Worm (Caenorhabditis elegans) whole organism, L4 larva: ENCODE measurements around the gene nspc-4.
"Not testable (repeated sequence)": the region's sequence is repeated elsewhere in the genome, so short reads cannot be mapped to it uniquely, and the experiment has no call there.

ENCODE experiments used
- F37D6.2 ChIP-seq: sonication (generic microtip); optimal IDR thresholded peaks from 2 replicates; lab custom pipeline; 2016; ENCODE audit warnings: mild to moderate bottlenecking, missing genetic modification characterization, missing compliant biosample characterization
- F49E8.2 ChIP-seq: sonication (generic microtip); optimal IDR thresholded peaks from 2 replicates; lab custom pipeline; 2016; ENCODE audit warnings: missing compliant biosample characterization, mild to moderate bottlenecking, missing genetic modification characterization, borderline replicate concordance
- T20F7.1 ChIP-seq: fragments of 200-800 bp; sonication (Bioruptor generic); optimal IDR thresholded peaks from 2 replicates; lab custom pipeline; 2018; ENCODE audit warnings: mild to moderate bottlenecking, missing genetic modification characterization, missing compliant biosample characterization
- ceh-20 ChIP-seq: fragments of 200-800 bp; sonication (Bioruptor generic); IDR thresholded peaks from 2 replicates; pipeline ENCODE4 v1.3.6; 2022; ENCODE audit warnings: missing genetic modification reagents, missing genetic modification characterization, missing compliant biosample characterization
- ctbp-1 ChIP-seq: fragments of 200-800 bp; sonication (Bioruptor generic); IDR thresholded peaks from 2 replicates; pipeline ENCODE4 v1.3.6; 2022; ENCODE audit warnings: missing genetic modification reagents, missing genetic modification characterization, missing compliant biosample characterization
- daf-12 ChIP-seq: fragments of 150-350 bp; optimal IDR thresholded peaks from 2 replicates; lab custom pipeline; 2014; ENCODE audit warnings: missing biosample characterization, missing genetic modification reagents, missing genetic modification characterization
- daf-16 ChIP-seq, 3 experiments: sonication (generic microtip); optimal IDR thresholded peaks; 2 replicates each; lab custom pipeline; 2016 to 2017; ENCODE audit warnings: missing genetic modification characterization in 3 of 3, missing genetic modification reagents in 3 of 3, mild to moderate bottlenecking in 2 of 3, missing compliant biosample characterization in 2 of 3, missing biosample characterization in 1 of 3, moderate library complexity in 1 of 3
- daf-8 ChIP-seq: fragments of 200-800 bp; sonication (Bioruptor generic); IDR thresholded peaks from 2 replicates; pipeline ENCODE4 v1.3.6; 2022; ENCODE audit warnings: missing genetic modification characterization, missing compliant biosample characterization
- dpl-1 ChIP-seq: fragments of 150-350 bp; optimal IDR thresholded peaks from 2 replicates; lab custom pipeline; 2014; ENCODE audit warnings: missing biosample characterization, missing genetic modification reagents, missing genetic modification characterization
- duxl-1 ChIP-seq: sonication (generic microtip); optimal IDR thresholded peaks from 2 replicates; lab custom pipeline; 2016; ENCODE audit warnings: mild to moderate bottlenecking, missing genetic modification characterization, moderate library complexity, missing compliant biosample characterization; ENCODE audit not compliant: poor library complexity
- dve-1 ChIP-seq: sonication (generic microtip); optimal IDR thresholded peaks from 2 replicates; lab custom pipeline; 2017; ENCODE audit warnings: antibody characterized with exemption, mild to moderate bottlenecking, missing genetic modification characterization, missing compliant biosample characterization; ENCODE audit not compliant: insufficient read depth
- fkh-10 ChIP-seq: fragments of 150-350 bp; optimal IDR thresholded peaks from 2 replicates; lab custom pipeline; 2014; ENCODE audit warnings: missing biosample characterization, missing genetic modification reagents, missing genetic modification characterization
- gei-8 ChIP-seq: fragments of 200-800 bp; sonication (Bioruptor generic); optimal IDR thresholded peaks from 2 replicates; lab custom pipeline; 2018; ENCODE audit warnings: mild to moderate bottlenecking, missing genetic modification characterization, missing compliant biosample characterization
- hif-1 ChIP-seq, 2 experiments: sonication (generic microtip); optimal IDR thresholded peaks; 2 replicates each; lab custom pipeline; 2016 to 2017; ENCODE audit warnings: missing compliant biosample characterization in 2 of 2, missing genetic modification characterization in 2 of 2, missing genetic modification reagents in 2 of 2, missing genotype in 2 of 2, mild to moderate bottlenecking in 1 of 2
- hlh-11 ChIP-seq: fragments of 200-800 bp; sonication (Bioruptor generic); optimal IDR thresholded peaks from 2 replicates; lab custom pipeline; 2018; ENCODE audit warnings: mild to moderate bottlenecking, missing genetic modification characterization, missing compliant biosample characterization
- hlh-30 ChIP-seq: sonication (generic microtip); optimal IDR thresholded peaks from 2 replicates; lab custom pipeline; 2017; ENCODE audit warnings: antibody characterized with exemption, mild to moderate bottlenecking, missing genetic modification characterization, missing compliant biosample characterization; ENCODE audit not compliant: insufficient read depth
- lin-13 ChIP-seq: fragments of 150-350 bp; optimal IDR thresholded peaks from 2 replicates; lab custom pipeline; 2014; ENCODE audit warnings: missing biosample characterization, missing genetic modification reagents, missing genetic modification characterization
- lin-39 ChIP-seq: fragments of 150-350 bp; optimal IDR thresholded peaks from 2 replicates; lab custom pipeline; 2014; ENCODE audit warnings: missing biosample characterization, missing genetic modification reagents, missing genetic modification characterization
- lir-3 ChIP-seq: sonication (generic microtip); optimal IDR thresholded peaks from 2 replicates; lab custom pipeline; 2016; ENCODE audit warnings: mild to moderate bottlenecking, missing genetic modification characterization, missing compliant biosample characterization
- lsy-2 ChIP-seq, 2 experiments: fragments of 150-350 bp in 1 of 2; sonication (generic microtip) in 1 of 2; optimal IDR thresholded peaks; 2 replicates each; lab custom pipeline; 2014 to 2017; ENCODE audit warnings: missing biosample characterization in 2 of 2, missing genetic modification characterization in 2 of 2
- mdl-1 ChIP-seq, 2 experiments: fragments of 150-350 bp in 1 of 2; sonication (generic microtip) in 1 of 2; optimal IDR thresholded peaks; 2 replicates each; lab custom pipeline; 2014 to 2017; ENCODE audit warnings: missing biosample characterization in 2 of 2, missing genetic modification characterization in 2 of 2
- mep-1 ChIP-seq: fragments of 150-350 bp; sonication (generic microtip); optimal IDR thresholded peaks from 3 replicates; lab custom pipeline; 2014; ENCODE audit warnings: missing biosample characterization, missing genetic modification characterization
- mxl-3 ChIP-seq: fragments of 200-800 bp; sonication (Bioruptor generic); optimal IDR thresholded peaks from 2 replicates; lab custom pipeline; 2018; ENCODE audit warnings: mild to moderate bottlenecking, missing genetic modification characterization, missing compliant biosample characterization
- nhr-11 ChIP-seq: fragments of 150-350 bp; optimal IDR thresholded peaks from 2 replicates; lab custom pipeline; 2014; ENCODE audit warnings: missing biosample characterization, missing genetic modification characterization
- nhr-237 ChIP-seq: sonication (generic microtip); optimal IDR thresholded peaks from 2 replicates; lab custom pipeline; 2017; ENCODE audit warnings: missing biosample characterization, missing genetic modification characterization
- nhr-25 ChIP-seq: sonication (generic microtip); optimal IDR thresholded peaks from 2 replicates; lab custom pipeline; 2017; ENCODE audit warnings: missing genetic modification characterization, mild to moderate bottlenecking, missing compliant biosample characterization, antibody characterized with exemption, moderate library complexity, borderline replicate concordance; ENCODE audit not compliant: insufficient read depth
- nhr-28 ChIP-seq: fragments of 150-350 bp; optimal IDR thresholded peaks from 2 replicates; lab custom pipeline; 2014; ENCODE audit warnings: missing biosample characterization, missing genetic modification characterization
- nhr-41 ChIP-seq: fragments of 200-800 bp; sonication (Bioruptor generic); IDR thresholded peaks from 2 replicates; pipeline ENCODE4 v1.3.6; 2022; ENCODE audit warnings: missing genetic modification reagents, missing genetic modification characterization, missing compliant biosample characterization
- nhr-42 ChIP-seq: fragments of 200-800 bp; sonication (Bioruptor generic); IDR thresholded peaks from 2 replicates; pipeline ENCODE4 v1.3.6; 2022; ENCODE audit warnings: missing genetic modification characterization, missing compliant biosample characterization
- nhr-48 ChIP-seq: sonication (generic microtip); optimal IDR thresholded peaks from 2 replicates; lab custom pipeline; 2016; ENCODE audit warnings: mild to moderate bottlenecking, missing genetic modification characterization, missing compliant biosample characterization
- pha-4 ChIP-seq, 2 experiments: fragments of 150-350 bp in 1 of 2; fragments of 200-800 bp in 1 of 2; sonication (Bioruptor generic) in 1 of 2; IDR thresholded peaks in 1 of 2; optimal IDR thresholded peaks in 1 of 2; 2 replicates each; pipeline versions ENCODE4 v1.3.6 to Lab custom; 2014 to 2022; ENCODE audit warnings: missing genetic modification characterization in 2 of 2, missing genetic modification reagents in 2 of 2, missing biosample characterization in 1 of 2, missing compliant biosample characterization in 1 of 2
- pqm-1 ChIP-seq: sonication (generic microtip); optimal IDR thresholded peaks from 2 replicates; lab custom pipeline; 2017; ENCODE audit warnings: missing biosample characterization, missing genetic modification characterization
- rbr-2 ChIP-seq: sonication (generic microtip); optimal IDR thresholded peaks from 2 replicates; lab custom pipeline; 2016; ENCODE audit warnings: missing genotype, missing genetic modification characterization, missing compliant biosample characterization
- saeg-2 ChIP-seq: fragments of 200-800 bp; sonication (Bioruptor generic); IDR thresholded peaks from 2 replicates; pipeline ENCODE4 v1.3.6; 2022; ENCODE audit warnings: missing genetic modification reagents, missing genetic modification characterization, missing compliant biosample characterization
- set-16 ChIP-seq: fragments of 200-800 bp; sonication (Bioruptor generic); IDR thresholded peaks from 2 replicates; pipeline ENCODE4 v1.3.6; 2022; ENCODE audit warnings: missing genetic modification reagents, missing genetic modification characterization, missing compliant biosample characterization
- spr-3 ChIP-seq: fragments of 200-800 bp; sonication (Bioruptor generic); optimal IDR thresholded peaks from 2 replicates; lab custom pipeline; 2018; ENCODE audit warnings: mild to moderate bottlenecking, missing genetic modification characterization, missing compliant biosample characterization
- tag-97 ChIP-seq: fragments of 200-800 bp; sonication (Bioruptor generic); IDR thresholded peaks from 2 replicates; pipeline ENCODE4 v1.3.6; 2022; ENCODE audit warnings: missing genetic modification characterization, missing compliant biosample characterization
- unc-130 ChIP-seq: sonication (generic microtip); optimal IDR thresholded peaks from 2 replicates; lab custom pipeline; 2016; ENCODE audit warnings: missing genetic modification reagents, missing genetic modification characterization, missing compliant biosample characterization
- vab-7 ChIP-seq: fragments of 200-800 bp; sonication (Bioruptor generic); IDR thresholded peaks from 2 replicates; pipeline ENCODE4 v1.3.6; 2022; ENCODE audit warnings: missing genetic modification reagents, missing genetic modification characterization, missing compliant biosample characterization

nspc-4 gene

DNA sequence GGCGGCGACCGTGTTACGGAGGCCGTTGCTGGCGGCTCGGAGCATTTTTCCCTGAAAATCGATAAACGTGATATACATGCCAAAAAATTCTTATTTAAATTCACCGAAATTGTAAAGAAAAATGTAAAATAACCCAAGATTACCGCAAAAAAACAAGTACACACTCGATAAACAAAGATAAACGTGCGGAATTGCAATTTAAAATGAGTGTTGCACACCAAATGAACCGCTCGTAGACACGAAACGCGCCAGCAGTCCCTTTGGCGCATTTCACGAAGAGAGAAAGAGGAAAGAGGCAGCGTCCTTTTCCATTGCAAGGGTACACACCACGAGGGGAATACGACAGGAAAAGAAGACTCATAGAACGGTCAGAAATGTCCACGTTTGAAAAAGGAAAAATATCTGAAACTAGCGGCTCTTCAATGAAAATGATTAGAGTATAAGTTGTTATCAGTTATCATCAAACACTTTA lies 7.8 kb upstream of the nspc-4 start, which contains the start of gene sdha-1 (continued):
- TF ChIP-seq T20F7.1 (GFP tag; lab: Kevin White, UChicago) (peak; percentile 69), mdl-1 (tag; optimal IDR thresholded peaks at IDR 0.05; lab: Kevin White, UChicago) (peak; percentile 45 to 96), dpl-1 (GFP tag; lab: Kevin White, UChicago) (peak; percentile 80), nhr-42 (GFP tag; lab: Robert Waterston, UW) (peak; percentile 43; the same call in 1 of the 2 replicates), hif-1 (tag; optimal IDR thresholded peaks at IDR 0.05; lab: Kevin White, UChicago) (peak; percentile 93 to 100), nhr-237 (tag; lab: Kevin White, UChicago) (no peak), saeg-2 (GFP tag; lab: Robert Waterston, UW) (peak; percentile 64; the same call in 1 of the 2 replicates), lin-39 (tag; lab: Kevin White, UChicago) (no peak), daf-12 (tag; lab: Kevin White, UChicago) (no peak), nhr-41 (GFP tag; lab: Robert Waterston, UW) (peak; percentile 32; the same call in 1 of the 2 replicates), nhr-25 (peak; percentile 3), lsy-2 (tag; optimal IDR thresholded peaks at IDR 0.05; lab: Kevin White, UChicago) (peak; percentile 62 to 91), dve-1 (peak; percentile 98), daf-8 (no peak), lin-13 (GFP tag; lab: Kevin White, UChicago) (peak; percentile 86), ceh-20 (peak; percentile 64; the same call in 1 of the 2 replicates), nhr-28 (tag; lab: Kevin White, UChicago) (peak; percentile 87), ctbp-1 (GFP tag; lab: Robert Waterston, UW) (peak; percentile 79), unc-130 (GFP tag; lab: Kevin White, UChicago) (no peak), nhr-48 (tag; lab: Kevin White, UChicago) (peak; percentile 59), F37D6.2 (tag; lab: Kevin White, UChicago) (peak; percentile 55), mep-1 (tag; lab: Kevin White, UChicago) (peak; percentile 97), gei-8 (GFP tag; lab: Kevin White, UChicago) (no peak), daf-16 (GFP tag; optimal IDR thresholded peaks at IDR 0.05; lab: Kevin White, UChicago) (peak in 1 of 2 experiments; percentile 56), daf-16 (tag; optimal IDR thresholded peaks at IDR 0.05; lab: Kevin White, UChicago) (peak; percentile 93), rbr-2 (tag; lab: Kevin White, UChicago) (peak; percentile 80), fkh-10 (GFP tag; lab: Kevin White, UChicago) (peak; percentile 88), mxl-3 (GFP tag; lab: Kevin White, UChicago) (peak; percentile 93), pha-4 (GFP tag; IDR thresholded peaks at IDR 0.05; lab: Robert Waterston, UW) (peak; percentile 50; the same call in 1 of the 2 replicates), pha-4 (tag; optimal IDR thresholded peaks at IDR 0.05; lab: Kevin White, UChicago) (peak; percentile 44), hlh-30 (tag; lab: Kevin White, UChicago) (peak; percentile 94), pqm-1 (peak; percentile 67), lir-3 (tag; lab: Kevin White, UChicago) (no peak), hlh-11 (tag; lab: Kevin White, UChicago) (peak; percentile 96), set-16 (GFP tag; lab: Robert Waterston, UW) (no peak), F49E8.2 (no peak), nhr-11 (peak; percentile 90), duxl-1 (tag; lab: Kevin White, UChicago) (peak; percentile 66), spr-3 (GFP tag; lab: Kevin White, UChicago) (no peak)

DNA sequence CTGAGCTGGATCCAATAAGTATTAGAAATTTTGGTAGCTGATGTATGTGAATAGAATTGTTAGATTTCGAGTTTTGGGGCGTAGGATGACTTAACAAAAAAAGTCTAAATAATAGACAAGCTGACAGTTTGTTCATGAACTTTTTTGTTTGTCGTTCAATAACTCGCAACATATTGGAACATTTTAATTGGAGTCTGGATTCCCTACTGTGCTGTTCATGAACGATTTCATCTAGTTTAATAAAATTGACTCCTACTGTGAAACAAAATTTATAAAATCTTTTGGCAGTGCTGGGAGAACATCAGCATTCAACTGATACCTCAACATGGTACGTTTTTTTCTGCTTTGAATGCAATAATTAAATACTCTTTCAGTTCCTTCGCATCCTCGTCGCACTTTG lies 3.4 kb upstream of the nspc-4 start, which contains the start of gene nspc-7:
Gene nspc-7 (plus strand): TSS at position 301 of the 400 bp plus-strand sequence.
- TF ChIP-seq nhr-237 (tag; lab: Kevin White, UChicago); vab-7 (GFP tag; lab: Robert Waterston, UW); tag-97 (GFP tag; lab: Robert Waterston, UW): not testable (repeated sequence)
- TF ChIP-seq, all 104 proteins: peak for 0; not testable (repeated sequence) for 104
